Fruit fly (Drosophila melanogaster) whole organism, prepupa: ENCODE measurements around the gene BG642312.

Source experiments
- Blimp-1 ChIP-seq: fragments of 200-800 bp; sonication (Bioruptor generic); optimal IDR thresholded peaks from 3 replicates; lab custom pipeline; 2017; ENCODE audit warnings: missing biosample characterization, missing genetic modification characterization, mild to moderate bottlenecking, moderate library complexity, missing genetic modification reagents
- CG10631 ChIP-seq: fragments of 200-800 bp; sonication (Bioruptor generic); optimal IDR thresholded peaks from 2 replicates; lab custom pipeline; 2016; ENCODE audit warnings: missing biosample characterization, missing genetic modification characterization
- CG11294 ChIP-seq: fragments of 200-800 bp; sonication (Bioruptor generic); IDR thresholded peaks from 2 replicates; pipeline ENCODE4 v1.3.6; 2022; ENCODE audit warnings: missing biosample characterization, missing genetic modification characterization
- CG11902 ChIP-seq: fragments of 200-800 bp; sonication (Bioruptor generic); optimal IDR thresholded peaks from 3 replicates; lab custom pipeline; 2016; ENCODE audit warnings: missing biosample characterization, missing genetic modification characterization
- CG3032 ChIP-seq: fragments of 200-800 bp; optimal IDR thresholded peaks from 2 replicates; lab custom pipeline; 2019; ENCODE audit warnings: missing biosample characterization, mild to moderate bottlenecking, missing genetic modification characterization, moderate library complexity
- CG31627 ChIP-seq: fragments of 200-800 bp; sonication (Bioruptor generic); optimal IDR thresholded peaks from 3 replicates; lab custom pipeline; 2016; ENCODE audit warnings: missing biosample characterization, missing genetic modification characterization
- CG32006 ChIP-seq: fragments of 200-800 bp; sonication (Bioruptor generic); optimal IDR thresholded peaks from 3 replicates; lab custom pipeline; 2017; ENCODE audit warnings: missing biosample characterization, mild to moderate bottlenecking, missing genetic modification characterization
- CG34406 ChIP-seq: fragments of 200-800 bp; sonication (Bioruptor generic); optimal IDR thresholded peaks from 3 replicates; lab custom pipeline; 2016; ENCODE audit warnings: missing biosample characterization, missing genetic modification characterization
- CG3919 ChIP-seq: fragments of 200-800 bp; sonication (Bioruptor generic); optimal IDR thresholded peaks from 3 replicates; lab custom pipeline; 2016; ENCODE audit warnings: missing biosample characterization, missing genetic modification characterization
- CG4318 ChIP-seq: fragments of 200-800 bp; sonication (Bioruptor generic); optimal IDR thresholded peaks from 3 replicates; lab custom pipeline; 2017; ENCODE audit warnings: missing biosample characterization, mild to moderate bottlenecking, missing genetic modification characterization
- CG6163 ChIP-seq: fragments of 200-800 bp; sonication (Bioruptor generic); IDR thresholded peaks from 3 replicates; pipeline ENCODE4 v1.3.6; 2022; ENCODE audit warnings: missing biosample characterization, missing genetic modification characterization
- CG6792 ChIP-seq: fragments of 200-800 bp; sonication (Bioruptor generic); optimal IDR thresholded peaks from 3 replicates; lab custom pipeline; 2016; ENCODE audit warnings: missing biosample characterization, missing genetic modification characterization
- CG6808 ChIP-seq: fragments of 200-800 bp; sonication (Bioruptor generic); optimal IDR thresholded peaks from 3 replicates; lab custom pipeline; 2017; ENCODE audit warnings: missing biosample characterization, missing genetic modification characterization, mild to moderate bottlenecking, moderate library complexity, missing genetic modification reagents
- CG6854 ChIP-seq: fragments of 200-800 bp; sonication (Bioruptor generic); optimal IDR thresholded peaks from 2 replicates; lab custom pipeline; 2017; ENCODE audit warnings: missing biosample characterization, mild to moderate bottlenecking, missing genetic modification characterization
- CG8119 ChIP-seq: fragments of 200-800 bp; sonication (Bioruptor generic); IDR thresholded peaks from 3 replicates; pipeline ENCODE4 v1.3.6; 2022; ENCODE audit warnings: missing biosample characterization, missing genetic modification characterization
- CG8319 ChIP-seq: fragments of 200-800 bp; sonication (Bioruptor generic); optimal IDR thresholded peaks from 3 replicates; lab custom pipeline; 2016; ENCODE audit warnings: missing biosample characterization, missing genetic modification characterization
- CG8632 ChIP-seq: fragments of 200-800 bp; sonication (Bioruptor generic); optimal IDR thresholded peaks from 3 replicates; lab custom pipeline; 2016; ENCODE audit warnings: missing biosample characterization, missing genetic modification characterization
- CG9139 ChIP-seq: fragments of 200-800 bp; sonication (Bioruptor generic); optimal IDR thresholded peaks from 3 replicates; lab custom pipeline; 2017; ENCODE audit warnings: missing biosample characterization, mild to moderate bottlenecking, missing genetic modification characterization
- Eip75B ChIP-seq: fragments of 200-800 bp; sonication (Bioruptor generic); optimal IDR thresholded peaks from 3 replicates; lab custom pipeline; 2016; ENCODE audit warnings: missing biosample characterization, missing genetic modification characterization
- Ets21C ChIP-seq: fragments of 200-800 bp; sonication (Bioruptor generic); optimal IDR thresholded peaks from 3 replicates; lab custom pipeline; 2016; ENCODE audit warnings: missing biosample characterization, missing genetic modification characterization
- Ets96B ChIP-seq: fragments of 200-800 bp; optimal IDR thresholded peaks from 2 replicates; lab custom pipeline; 2019; ENCODE audit warnings: missing biosample characterization, mild to moderate bottlenecking, missing genetic modification characterization, moderate library complexity
- Gug ChIP-seq: fragments of 200-800 bp; sonication (Bioruptor generic); IDR thresholded peaks from 2 replicates; pipeline ENCODE4 v1.3.6; 2022; ENCODE audit warnings: missing biosample characterization, missing genetic modification characterization
- Hr38 ChIP-seq: sonication (Bioruptor generic); optimal IDR thresholded peaks from 2 replicates; lab custom pipeline; 2016; ENCODE audit warnings: missing biosample characterization, missing genetic modification characterization
- Hr4 ChIP-seq: fragments of 200-800 bp; sonication (Bioruptor generic); optimal IDR thresholded peaks from 3 replicates; lab custom pipeline; 2016; ENCODE audit warnings: missing biosample characterization, missing genetic modification characterization
- Lpt ChIP-seq: fragments of 200-800 bp; sonication (Bioruptor generic); optimal IDR thresholded peaks from 3 replicates; lab custom pipeline; 2016; ENCODE audit warnings: missing biosample characterization, missing genetic modification characterization
- Met ChIP-seq: fragments of 200-800 bp; sonication (Bioruptor generic); optimal IDR thresholded peaks from 3 replicates; lab custom pipeline; 2016; ENCODE audit warnings: missing biosample characterization, missing genetic modification characterization
- OdsH ChIP-seq: fragments of 200-800 bp; sonication (Bioruptor generic); optimal IDR thresholded peaks from 3 replicates; lab custom pipeline; 2016; ENCODE audit warnings: missing biosample characterization, missing genetic modification characterization
- Smox ChIP-seq: fragments of 200-800 bp; sonication (Bioruptor generic); optimal IDR thresholded peaks from 3 replicates; lab custom pipeline; 2016; ENCODE audit warnings: missing biosample characterization, missing genetic modification characterization
- Sox102F ChIP-seq: fragments of 200-800 bp; sonication (Bioruptor generic); optimal IDR thresholded peaks from 2 replicates; lab custom pipeline; 2016; ENCODE audit warnings: missing biosample characterization, mild to moderate bottlenecking, missing genetic modification characterization
- Sox14 ChIP-seq: fragments of 200-800 bp; sonication (Bioruptor generic); optimal IDR thresholded peaks from 3 replicates; lab custom pipeline; 2016; ENCODE audit warnings: missing biosample characterization, missing genetic modification characterization
- Sox15 ChIP-seq: fragments of 200-800 bp; sonication (Bioruptor generic); optimal IDR thresholded peaks from 3 replicates; lab custom pipeline; 2016; ENCODE audit warnings: missing biosample characterization, missing genetic modification characterization
- achi ChIP-seq: fragments of 200-800 bp; sonication (Bioruptor generic); optimal IDR thresholded peaks from 3 replicates; lab custom pipeline; 2016; ENCODE audit warnings: missing biosample characterization, missing genetic modification characterization
- cyc ChIP-seq: fragments of 200-800 bp; sonication (Bioruptor generic); optimal IDR thresholded peaks from 3 replicates; lab custom pipeline; 2016; ENCODE audit warnings: missing biosample characterization, missing genetic modification characterization
- dac ChIP-seq: fragments of 200-800 bp; sonication (Bioruptor generic); optimal IDR thresholded peaks from 2 replicates; lab custom pipeline; 2017; ENCODE audit warnings: missing biosample characterization, mild to moderate bottlenecking, missing genetic modification characterization
- dsx ChIP-seq: fragments of 200-800 bp; optimal IDR thresholded peaks from 3 replicates; lab custom pipeline; 2019; ENCODE audit warnings: missing biosample characterization, mild to moderate bottlenecking, missing genetic modification characterization, moderate library complexity; ENCODE audit not compliant: poor library complexity, severe bottlenecking
- eg ChIP-seq: fragments of 200-800 bp; sonication (Bioruptor generic); IDR thresholded peaks from 3 replicates; pipeline ENCODE4 v1.3.6; 2022; ENCODE audit warnings: missing biosample characterization, missing genetic modification characterization
- esn ChIP-seq: fragments of 200-800 bp; sonication (Bioruptor generic); optimal IDR thresholded peaks from 2 replicates; lab custom pipeline; 2016; ENCODE audit warnings: missing biosample characterization, mild to moderate bottlenecking, missing genetic modification characterization, moderate library complexity
- fd59A ChIP-seq: fragments of 200-800 bp; sonication (Bioruptor generic); optimal IDR thresholded peaks from 2 replicates; lab custom pipeline; 2017; ENCODE audit warnings: missing biosample characterization, mild to moderate bottlenecking, missing genetic modification characterization, missing genetic modification reagents
- fd85E ChIP-seq: fragments of 200-800 bp; sonication (Bioruptor generic); optimal IDR thresholded peaks from 3 replicates; lab custom pipeline; 2016; ENCODE audit warnings: missing biosample characterization, missing genetic modification characterization
- fkh ChIP-seq: fragments of 200-800 bp; sonication (Bioruptor generic); optimal IDR thresholded peaks from 3 replicates; lab custom pipeline; 2017; ENCODE audit warnings: missing biosample characterization, mild to moderate bottlenecking, missing genetic modification characterization, moderate library complexity
- lz ChIP-seq: fragments of 200-800 bp; sonication (Bioruptor generic); optimal IDR thresholded peaks from 3 replicates; lab custom pipeline; 2016; ENCODE audit warnings: missing biosample characterization, missing genetic modification characterization
- net ChIP-seq: fragments of 200-800 bp; sonication (Bioruptor generic); optimal IDR thresholded peaks from 3 replicates; lab custom pipeline; 2016; ENCODE audit warnings: missing biosample characterization, missing genetic modification characterization
- salr ChIP-seq, 2 experiments: fragments of 200-800 bp; sonication (Bioruptor generic); optimal IDR thresholded peaks; 3 replicates each; lab custom pipeline; 2016 to 2018; ENCODE audit warnings: missing biosample characterization in 2 of 2, missing genetic modification characterization in 2 of 2, mild to moderate bottlenecking in 1 of 2
- spab ChIP-seq: fragments of 200-800 bp; sonication (Bioruptor generic); optimal IDR thresholded peaks from 2 replicates; lab custom pipeline; 2017; ENCODE audit warnings: missing biosample characterization, mild to moderate bottlenecking, missing genetic modification characterization, missing genetic modification reagents
- ss ChIP-seq, 2 experiments: fragments of 200-800 bp; sonication (Bioruptor generic); optimal IDR thresholded peaks; 2 replicates in 1 of 2; 3 replicates in 1 of 2; lab custom pipeline; 2017 to 2018; ENCODE audit warnings: mild to moderate bottlenecking in 2 of 2, missing biosample characterization in 2 of 2, missing genetic modification characterization in 2 of 2, moderate library complexity in 1 of 2
- svp ChIP-seq: fragments of 200-800 bp; sonication (Bioruptor generic); peaks from one replicate; lab custom pipeline; 2016; ENCODE audit warnings: missing biosample characterization, missing genetic modification characterization
- vri ChIP-seq: fragments of 200-800 bp; sonication (Bioruptor generic); optimal IDR thresholded peaks from 3 replicates; lab custom pipeline; 2016; ENCODE audit warnings: missing biosample characterization, mild to moderate bottlenecking, missing genetic modification characterization

BG642312 gene

dm6 chr3L:6263896-6264841 lies 31.0 kb upstream of the BG642312 start (continued):
- TF ChIP-seq dsx (GFP tag; lab: Kevin White, UChicago) (peak; percentile 21), ss (GFP tag; optimal IDR thresholded peaks at IDR 0.05; lab: Kevin White, UChicago) (peak in 1 of 2 experiments; percentile 16), fkh (GFP tag; lab: Kevin White, UChicago) (no peak), cyc (GFP tag; lab: Kevin White, UChicago) (peak; percentile 57), Smox (GFP tag; lab: Kevin White, UChicago) (peak; percentile 37), Gug (GFP tag; lab: Robert Waterston, UW) (no peak), fd85E (GFP tag; lab: Kevin White, UChicago) (no peak), Met (GFP tag; lab: Kevin White, UChicago) (peak; percentile 66), Ets21C (GFP tag; lab: Kevin White, UChicago) (peak; percentile 38)

- TF ChIP-seq CG9139 = no peak
- TF ChIP-seq achi (GFP tag; lab: Kevin White, UChicago) = peak; percentile 4
- TF ChIP-seq eg (GFP tag; lab: Robert Waterston, UW) = peak; percentile 37; the same call in 1 of the 3 replicates
- TF ChIP-seq svp = no peak
- no peak for TF ChIP-seq CG34406 (GFP tag; lab: Kevin White, UChicago)
- no peak for TF ChIP-seq ss (GFP tag; optimal IDR thresholded peaks at IDR 0.05; lab: Kevin White, UChicago)
- no peak for TF ChIP-seq lz (GFP tag; lab: Kevin White, UChicago)
- no peak for TF ChIP-seq CG11294
- no peak for TF ChIP-seq fd85E (GFP tag; lab: Kevin White, UChicago)
- TF ChIP-seq Sox15 = no peak
- no peak for TF ChIP-seq CG31627 (GFP tag; lab: Kevin White, UChicago)
- TF ChIP-seq Blimp-1 (GFP tag; lab: Kevin White, UChicago) = no peak
- no peak for TF ChIP-seq CG3919 (GFP tag; lab: Kevin White, UChicago)
- TF ChIP-seq spab = no peak
- TF ChIP-seq Hr38 (GFP tag; lab: Kevin White, UChicago) = no peak
- no peak for TF ChIP-seq CG11902 (GFP tag; lab: Kevin White, UChicago)
- no peak for TF ChIP-seq esn (GFP tag; lab: Kevin White, UChicago)
- TF ChIP-seq Sox102F (GFP tag; lab: Kevin White, UChicago) = no peak
- no peak for TF ChIP-seq CG8319 (GFP tag; lab: Kevin White, UChicago)
- TF ChIP-seq fkh (GFP tag; lab: Kevin White, UChicago) = no peak
- TF ChIP-seq CG32006 (GFP tag; lab: Kevin White, UChicago) = peak; percentile 81
- peak; percentile 56 for TF ChIP-seq CG4318
- no peak for TF ChIP-seq Ets96B
- TF ChIP-seq Hr4 = peak; percentile 82
- no peak for TF ChIP-seq CG8632 (GFP tag; lab: Kevin White, UChicago)
- peak; percentile 17 for TF ChIP-seq net (GFP tag; lab: Kevin White, UChicago)
- no peak for TF ChIP-seq Sox14 (GFP tag; lab: Kevin White, UChicago)
- TF ChIP-seq CG6854 (GFP tag; lab: Kevin White, UChicago) = no peak
- TF ChIP-seq cyc (GFP tag; lab: Kevin White, UChicago) = no peak
- peak; percentile 12 for TF ChIP-seq dac (GFP tag; lab: Kevin White, UChicago)
- no peak for TF ChIP-seq vri (GFP tag; lab: Kevin White, UChicago)
- no peak for TF ChIP-seq Met (GFP tag; lab: Kevin White, UChicago)
- TF ChIP-seq CG10631 (GFP tag; lab: Kevin White, UChicago) = no peak
- TF ChIP-seq Ets21C (GFP tag; lab: Kevin White, UChicago) = no peak
- TF ChIP-seq OdsH = peak; percentile 4
- TF ChIP-seq Eip75B (GFP tag; lab: Kevin White, UChicago) = no peak
- no peak for TF ChIP-seq CG6792 (GFP tag; lab: Kevin White, UChicago)
- no peak for TF ChIP-seq CG3032 (tag; lab: Kevin White, UChicago)
- TF ChIP-seq CG6163 (GFP tag; lab: Robert Waterston, UW) = no peak
- no peak for TF ChIP-seq Lpt (GFP tag; lab: Kevin White, UChicago)
- TF ChIP-seq CG8119 = peak; percentile 71
- no peak for TF ChIP-seq CG6808 (GFP tag; lab: Kevin White, UChicago)
- peak in 1 of 2 experiments; percentile 47 for TF ChIP-seq salr (GFP tag; optimal IDR thresholded peaks at IDR 0.05; lab: Kevin White, UChicago)
- no peak for TF ChIP-seq fd59A (GFP tag; lab: Kevin White, UChicago)
Observed at dm6 chr3L:6263470-6263869, 30.3 kb upstream of the BG642312 start.
